Worm (Caenorhabditis elegans) whole organism, midembryonic: ENCODE measurements around the gene cox-15.

Experiments used
- T22C8.4 ChIP-seq: fragments of 200-800 bp; sonication (Bioruptor generic); IDR thresholded peaks from 2 replicates; pipeline ENCODE4 v1.3.6; 2022; ENCODE audit warnings: missing genetic modification characterization, missing compliant biosample characterization
- cog-1 ChIP-seq: sonication (generic microtip); optimal IDR thresholded peaks from 2 replicates; lab custom pipeline; 2016; ENCODE audit warnings: missing genetic modification characterization, missing compliant biosample characterization
- flt-1 ChIP-seq: fragments of 200-800 bp; sonication (Bioruptor generic); IDR thresholded peaks from 2 replicates; pipeline ENCODE4 v1.3.6; 2022; ENCODE audit warnings: missing genetic modification characterization, missing compliant biosample characterization
- klf-2 ChIP-seq: fragments of 200-800 bp; sonication (Bioruptor generic); conservative IDR thresholded peaks from 2 replicates; pipeline ENCODE4 v1.3.6; 2022; ENCODE audit warnings: missing genetic modification reagents, missing genetic modification characterization, missing compliant biosample characterization
- med-1 ChIP-seq: sonication (generic microtip); optimal IDR thresholded peaks from 2 replicates; lab custom pipeline; 2017; ENCODE audit warnings: missing genetic modification characterization, mild to moderate bottlenecking, missing compliant biosample characterization, antibody characterized with exemption, missing genetic modification reagents; ENCODE audit not compliant: insufficient read depth
- ref-1 ChIP-seq: fragments of 200-800 bp; sonication (Bioruptor generic); conservative IDR thresholded peaks from 2 replicates; pipeline ENCODE4 v1.3.6; 2022; ENCODE audit warnings: missing genetic modification reagents, missing genetic modification characterization, missing compliant biosample characterization
- tab-1 ChIP-seq: fragments of 200-800 bp; sonication (Bioruptor generic); IDR thresholded peaks from 2 replicates; pipeline ENCODE4 v1.3.6; 2022; ENCODE audit warnings: missing genetic modification characterization, missing compliant biosample characterization
- ztf-23 ChIP-seq: fragments of 200-800 bp; sonication (Bioruptor generic); IDR thresholded peaks from 2 replicates; pipeline ENCODE4 v1.3.6; 2022; ENCODE audit warnings: missing genetic modification reagents, missing genetic modification characterization, missing compliant biosample characterization
- ztf-29 ChIP-seq: fragments of 200-800 bp; sonication (Bioruptor generic); IDR thresholded peaks from 2 replicates; pipeline ENCODE4 v1.3.6; 2022; ENCODE audit warnings: missing genetic modification reagents, missing genetic modification characterization, missing compliant biosample characterization

The cox-15 gene

DNA sequence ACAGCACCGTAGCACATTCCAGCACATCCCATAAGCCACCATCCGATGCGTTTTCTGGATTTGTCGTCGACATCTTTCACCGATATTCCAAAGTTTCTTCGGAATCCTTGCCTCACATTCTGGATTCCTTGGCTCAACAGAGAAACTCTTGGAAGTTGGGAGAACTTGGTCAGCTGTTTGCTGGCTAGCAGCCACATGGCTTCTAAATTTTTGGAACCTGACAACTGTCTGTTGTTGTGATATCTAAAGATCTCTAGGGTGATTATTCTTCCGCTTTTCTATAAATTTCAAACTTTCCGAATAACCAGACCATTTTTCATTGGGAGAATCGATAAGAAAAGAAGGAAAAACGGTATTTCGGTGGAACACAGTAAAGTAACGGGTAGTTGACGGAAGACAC is at the start of gene cox-15:
Gene cox-15, minus strand, starts transcription at position 202 of the 400 bp plus-strand sequence.
- TF ChIP-seq tab-1: no peak
- no peak for TF ChIP-seq klf-2 (GFP tag; lab: Robert Waterston, UW)
- no peak for TF ChIP-seq ztf-23

- TF ChIP-seq flt-1 (GFP tag; lab: Robert Waterston, UW) (no peak), tab-1 (no peak), T22C8.4 (GFP tag; lab: Robert Waterston, UW) (no peak), cog-1 (tag; lab: Kevin White, UChicago) (no peak), ztf-23 (no peak), klf-2 (GFP tag; lab: Robert Waterston, UW) (no peak), ztf-29 (GFP tag; lab: Robert Waterston, UW) (no peak), ref-1 (GFP tag; lab: Robert Waterston, UW) (no peak), med-1 (GFP tag; lab: Kevin White, UChicago) (no peak)
These were observed 49.1 kb upstream of the cox-15 start for ce11 chrII:11283803-11284202.

DNA sequence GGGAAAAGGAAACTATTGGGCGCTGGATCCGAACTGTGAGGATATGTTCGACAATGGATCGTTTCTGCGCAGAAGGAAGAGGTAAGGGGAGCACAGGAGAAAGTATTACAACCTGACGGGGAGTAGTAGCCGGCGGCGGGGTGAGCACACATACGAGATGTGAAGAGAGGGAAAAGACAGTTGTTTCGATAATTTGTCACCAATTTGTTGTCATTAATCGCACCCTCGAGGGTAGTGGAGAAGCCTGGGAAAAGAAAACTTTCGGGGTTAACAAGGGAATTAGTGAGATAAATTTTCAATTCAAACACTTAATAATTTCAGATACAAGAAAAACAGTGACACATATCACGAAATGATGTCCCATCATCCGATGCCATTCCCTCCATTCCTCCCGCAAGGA is 48.3 kb upstream of the cox-15 start:
- TF ChIP-seq tab-1 (no peak), ztf-29 (GFP tag; lab: Robert Waterston, UW) (no peak), klf-2 (GFP tag; lab: Robert Waterston, UW) (no peak), cog-1 (tag; lab: Kevin White, UChicago) (no peak), ref-1 (GFP tag; lab: Robert Waterston, UW) (no peak), T22C8.4 (GFP tag; lab: Robert Waterston, UW) (no peak), flt-1 (GFP tag; lab: Robert Waterston, UW) (no peak), ztf-23 (no peak), med-1 (GFP tag; lab: Kevin White, UChicago) (no peak)

- TF ChIP-seq ztf-29 (GFP tag; lab: Robert Waterston, UW) (no peak), med-1 (GFP tag; lab: Kevin White, UChicago) (no peak), klf-2 (GFP tag; lab: Robert Waterston, UW) (no peak), tab-1 (no peak), ztf-23 (no peak), cog-1 (tag; lab: Kevin White, UChicago) (no peak), T22C8.4 (GFP tag; lab: Robert Waterston, UW) (no peak), flt-1 (GFP tag; lab: Robert Waterston, UW) (no peak), ref-1 (GFP tag; lab: Robert Waterston, UW) (no peak)
These were observed 46.9 kb upstream of the cox-15 start, which contains the start of gene unc-130 for ce11 chrII:11281666-11282065. TSS of gene unc-130 (plus strand) at chrII:11281966.

DNA sequence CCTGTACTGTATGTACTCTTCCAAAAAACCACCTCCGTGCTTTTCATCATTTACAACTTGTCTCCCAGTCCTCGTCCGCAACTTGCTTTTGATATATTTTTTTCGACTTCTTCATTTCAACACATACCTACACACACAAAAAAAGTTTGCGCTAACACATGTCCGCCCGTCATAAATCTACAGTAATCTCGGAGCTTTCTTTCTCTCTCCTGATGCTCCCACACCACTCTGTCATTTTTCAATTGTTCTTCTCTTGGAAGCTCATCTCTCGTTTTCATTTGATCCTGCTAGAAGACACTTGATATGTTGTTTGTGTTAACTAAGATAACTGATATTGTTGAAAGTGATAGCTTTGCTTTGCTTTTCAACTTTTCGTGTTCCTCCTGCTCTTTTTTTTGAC is 46.4 kb upstream of the cox-15 start:
- no peak for TF ChIP-seq ztf-29 (GFP tag; lab: Robert Waterston, UW)
- no peak for TF ChIP-seq ztf-23
- no peak for TF ChIP-seq med-1 (GFP tag; lab: Kevin White, UChicago)
- TF ChIP-seq klf-2 (GFP tag; lab: Robert Waterston, UW): no peak
- no peak for TF ChIP-seq tab-1
- TF ChIP-seq flt-1 (GFP tag; lab: Robert Waterston, UW): no peak
- no peak for TF ChIP-seq ref-1 (GFP tag; lab: Robert Waterston, UW)
- TF ChIP-seq T22C8.4 (GFP tag; lab: Robert Waterston, UW): no peak
- no peak for TF ChIP-seq cog-1 (tag; lab: Kevin White, UChicago)

DNA sequence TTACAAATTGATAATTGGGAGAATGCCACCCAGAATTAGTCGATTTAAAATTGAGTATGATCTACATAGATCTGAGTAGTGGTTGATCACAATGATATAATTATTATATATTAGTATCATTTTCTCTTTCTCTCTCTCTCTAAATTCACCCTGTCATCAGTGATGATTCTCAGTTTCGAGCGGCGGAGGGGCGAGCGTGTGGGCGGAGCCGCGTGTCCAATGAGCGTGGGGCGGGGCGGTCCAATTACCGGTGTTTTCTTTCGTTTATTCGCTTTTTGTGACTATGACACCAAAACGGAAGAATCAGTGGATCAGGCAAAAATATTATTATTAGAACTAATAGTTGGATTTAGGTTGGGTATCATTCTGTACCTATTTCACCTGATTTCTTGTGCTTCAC is 45.2 kb upstream of the cox-15 start:
- TF ChIP-seq ref-1 (GFP tag; lab: Robert Waterston, UW) (no peak), cog-1 (tag; lab: Kevin White, UChicago) (no peak), ztf-29 (GFP tag; lab: Robert Waterston, UW) (no peak), ztf-23 (no peak), flt-1 (GFP tag; lab: Robert Waterston, UW) (no peak), T22C8.4 (GFP tag; lab: Robert Waterston, UW) (no peak), tab-1 (no peak), klf-2 (GFP tag; lab: Robert Waterston, UW) (no peak), med-1 (GFP tag; lab: Kevin White, UChicago) (no peak)

ce11 chrII:11276879-11277278 is 42.1 kb upstream of the cox-15 start:
- TF ChIP-seq flt-1 (GFP tag; lab: Robert Waterston, UW) (no peak), ref-1 (GFP tag; lab: Robert Waterston, UW) (no peak), T22C8.4 (GFP tag; lab: Robert Waterston, UW) (no peak), cog-1 (tag; lab: Kevin White, UChicago) (no peak), ztf-29 (GFP tag; lab: Robert Waterston, UW) (no peak), ztf-23 (no peak), tab-1 (no peak), med-1 (GFP tag; lab: Kevin White, UChicago) (no peak), klf-2 (GFP tag; lab: Robert Waterston, UW) (no peak)

ce11 chrII:11275484-11275883 is 40.7 kb upstream of the cox-15 start:
- TF ChIP-seq klf-2 (GFP tag; lab: Robert Waterston, UW) (no peak), flt-1 (GFP tag; lab: Robert Waterston, UW) (no peak), ztf-29 (GFP tag; lab: Robert Waterston, UW) (no peak), T22C8.4 (GFP tag; lab: Robert Waterston, UW) (no peak), med-1 (GFP tag; lab: Kevin White, UChicago) (no peak), ztf-23 (no peak), tab-1 (no peak), cog-1 (tag; lab: Kevin White, UChicago) (no peak), ref-1 (GFP tag; lab: Robert Waterston, UW) (no peak)

ce11 chrII:11274876-11275275 is 40.1 kb upstream of the cox-15 start:
- TF ChIP-seq ztf-23 (no peak), flt-1 (GFP tag; lab: Robert Waterston, UW) (no peak), med-1 (GFP tag; lab: Kevin White, UChicago) (no peak), tab-1 (no peak), klf-2 (GFP tag; lab: Robert Waterston, UW) (no peak), ref-1 (GFP tag; lab: Robert Waterston, UW) (no peak), ztf-29 (GFP tag; lab: Robert Waterston, UW) (no peak), cog-1 (tag; lab: Kevin White, UChicago) (no peak), T22C8.4 (GFP tag; lab: Robert Waterston, UW) (no peak)
